Fruit fly (Drosophila melanogaster): ENCODE data around the gene yellow-f.

dm6 chr3R:13012990-13013389 is 20.0 kb upstream of the yellow-f start:
- TF ChIP-seq CG12768 (GFP tag; optimal IDR thresholded peaks at IDR 0.05) (no peak), Hr96 (GFP tag; optimal IDR thresholded peaks at IDR 0.05) (no peak), kay (GFP tag; ENCODE audit: borderline replicate concordance) (no peak), CG1620 (GFP tag; optimal IDR thresholded peaks at IDR 0.05) (no peak), ovo (GFP tag; optimal IDR thresholded peaks at IDR 0.05) (no peak), CG7101 (tag; optimal IDR thresholded peaks at IDR 0.05) (no peak), CG7045 (GFP tag; optimal IDR thresholded peaks at IDR 0.05) (no peak), CG33017 (tag; optimal IDR thresholded peaks at IDR 0.05) (no peak), cnc (optimal IDR thresholded peaks at IDR 0.05) (no peak), tj (GFP tag; optimal IDR thresholded peaks at IDR 0.05) (no peak)

Data from whole organism, adult.